Worm (Caenorhabditis elegans): ENCODE results near the gene Y54G2A.44.

DNA sequence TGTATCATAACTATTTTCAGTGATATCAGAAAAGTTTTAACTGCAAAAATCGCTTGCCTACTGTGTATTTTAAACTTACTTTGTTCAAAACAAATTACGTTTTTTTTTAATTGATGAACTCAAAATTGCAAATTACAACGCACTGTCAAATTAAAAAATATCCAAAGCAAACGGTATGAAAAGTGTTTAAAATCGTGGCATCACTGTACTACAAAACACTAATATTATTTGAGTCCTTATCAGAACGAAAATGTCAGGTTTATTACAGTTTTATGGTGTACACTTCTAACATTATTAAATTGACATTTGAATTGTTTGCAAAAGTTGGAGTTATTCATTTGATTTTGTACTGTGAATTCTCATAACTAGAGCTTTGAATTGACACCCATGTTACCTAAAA is 39.6 kb downstream of the Y54G2A.44 start, which contains the start of gene clec-83:
- TF ChIP-seq elt-1 (tag; optimal IDR thresholded peaks at IDR 0.05) (no peak), nfya-1 (tag; optimal IDR thresholded peaks at IDR 0.05; ENCODE audit: insufficient read depth) (no peak), aly-2 (tag; optimal IDR thresholded peaks at IDR 0.05) (no peak), unc-62 (GFP tag; optimal IDR thresholded peaks at IDR 0.05) (no peak)

All from whole organism, L3 larva.